Worm (Caenorhabditis elegans) whole organism, late embryonic: ENCODE measurements around the gene B0336.13.

ENCODE experiments used
- C08G9.2 ChIP-seq: sonication (generic microtip); optimal IDR thresholded peaks from 2 replicates; lab custom pipeline; 2016; ENCODE audit warnings: mild to moderate bottlenecking, missing genetic modification characterization, moderate library complexity, missing compliant biosample characterization
- K09A11.1 ChIP-seq: sonication (generic microtip); optimal IDR thresholded peaks from 2 replicates; lab custom pipeline; 2017; ENCODE audit warnings: antibody characterized with exemption, mild to moderate bottlenecking, missing genetic modification characterization, missing compliant biosample characterization; ENCODE audit not compliant: insufficient read depth
- Y22D7AL.16 ChIP-seq: sonication (generic microtip); optimal IDR thresholded peaks from 2 replicates; lab custom pipeline; 2016; ENCODE audit warnings: missing genetic modification characterization, missing compliant biosample characterization
- ama-1 ChIP-seq: fragments of 150-350 bp; optimal IDR thresholded peaks from 2 replicates; lab custom pipeline; 2014
- ceh-14 ChIP-seq: sonication (generic microtip); optimal IDR thresholded peaks from 2 replicates; lab custom pipeline; 2016; ENCODE audit warnings: missing genotype, missing genetic modification characterization, missing compliant biosample characterization
- ceh-18 ChIP-seq: sonication (generic microtip); optimal IDR thresholded peaks from 2 replicates; lab custom pipeline; 2016; ENCODE audit warnings: missing genetic modification characterization, missing compliant biosample characterization
- ceh-22 ChIP-seq: sonication (generic microtip); optimal IDR thresholded peaks from 2 replicates; lab custom pipeline; 2017; ENCODE audit warnings: missing biosample characterization, missing genetic modification characterization
- ceh-24 ChIP-seq: sonication (generic microtip); optimal IDR thresholded peaks from 2 replicates; lab custom pipeline; 2016; ENCODE audit warnings: mild to moderate bottlenecking, missing genetic modification characterization, missing compliant biosample characterization
- ceh-34 ChIP-seq: sonication (generic microtip); optimal IDR thresholded peaks from 2 replicates; lab custom pipeline; 2016; ENCODE audit warnings: mild to moderate bottlenecking, missing genetic modification characterization, missing compliant biosample characterization
- ceh-45 ChIP-seq: fragments of 200-800 bp; sonication (Bioruptor generic); IDR thresholded peaks from 2 replicates; pipeline ENCODE4 v1.3.6; 2022; ENCODE audit warnings: missing genetic modification reagents, missing genetic modification characterization, missing compliant biosample characterization
- ceh-48 ChIP-seq: sonication (generic microtip); optimal IDR thresholded peaks from 2 replicates; lab custom pipeline; 2016; ENCODE audit warnings: missing genetic modification characterization, inconsistent platforms, missing compliant biosample characterization
- elt-2 ChIP-seq: sonication (generic microtip); optimal IDR thresholded peaks from 2 replicates; lab custom pipeline; 2016; ENCODE audit warnings: missing genetic modification reagents, missing genetic modification characterization, missing compliant biosample characterization
- fkh-6 ChIP-seq: sonication (generic microtip); optimal IDR thresholded peaks from 2 replicates; lab custom pipeline; 2016; ENCODE audit warnings: missing genetic modification characterization, missing compliant biosample characterization
- hlh-13 ChIP-seq: fragments of 200-800 bp; sonication (Bioruptor generic); optimal IDR thresholded peaks from 2 replicates; lab custom pipeline; 2018; ENCODE audit warnings: mild to moderate bottlenecking, missing genetic modification characterization, missing compliant biosample characterization
- hlh-6 ChIP-seq: sonication (generic microtip); optimal IDR thresholded peaks from 2 replicates; lab custom pipeline; 2016; ENCODE audit warnings: missing genotype, missing genetic modification characterization, missing compliant biosample characterization
- lim-6 ChIP-seq: sonication (generic microtip); optimal IDR thresholded peaks from 2 replicates; lab custom pipeline; 2016; ENCODE audit warnings: missing genetic modification characterization, missing compliant biosample characterization
- lin-11 ChIP-seq: fragments of 200-800 bp; sonication (Bioruptor generic); optimal IDR thresholded peaks from 2 replicates; lab custom pipeline; 2018; ENCODE audit warnings: mild to moderate bottlenecking, missing genetic modification characterization, missing compliant biosample characterization
- mec-3 ChIP-seq: sonication (generic microtip); optimal IDR thresholded peaks from 2 replicates; lab custom pipeline; 2016; ENCODE audit warnings: borderline replicate concordance, missing genetic modification characterization, missing compliant biosample characterization
- nfya-1 ChIP-seq: sonication (generic microtip); optimal IDR thresholded peaks from 2 replicates; lab custom pipeline; 2017; ENCODE audit warnings: missing genetic modification characterization, mild to moderate bottlenecking, missing compliant biosample characterization, antibody characterized with exemption, moderate library complexity
- nhr-11 ChIP-seq: fragments of 150-350 bp; optimal IDR thresholded peaks from 2 replicates; lab custom pipeline; 2014; ENCODE audit warnings: missing biosample characterization, missing genetic modification characterization
- nhr-232 ChIP-seq: sonication (generic microtip); optimal IDR thresholded peaks from 2 replicates; lab custom pipeline; 2016; ENCODE audit warnings: missing genetic modification characterization, missing compliant biosample characterization
- odd-2 ChIP-seq: sonication (generic microtip); optimal IDR thresholded peaks from 2 replicates; lab custom pipeline; 2017; ENCODE audit warnings: antibody characterized with exemption, mild to moderate bottlenecking, missing genetic modification characterization, missing compliant biosample characterization
- pha-2 ChIP-seq: sonication (generic microtip); optimal IDR thresholded peaks from 2 replicates; lab custom pipeline; 2017; ENCODE audit warnings: mild to moderate bottlenecking, missing genetic modification characterization, missing compliant biosample characterization
- pha-4 ChIP-seq: fragments of 150-350 bp; optimal IDR thresholded peaks from 2 replicates; lab custom pipeline; 2018; ENCODE audit warnings: missing biosample characterization, missing genetic modification reagents, missing genetic modification characterization
- pros-1 ChIP-seq: fragments of 150-350 bp; optimal IDR thresholded peaks from 2 replicates; lab custom pipeline; 2014; ENCODE audit warnings: missing biosample characterization, missing genetic modification reagents, missing genetic modification characterization
- ref-2 ChIP-seq: sonication (generic microtip); optimal IDR thresholded peaks from 2 replicates; lab custom pipeline; 2016; ENCODE audit warnings: missing genetic modification characterization, missing compliant biosample characterization
- sox-2 ChIP-seq: fragments of 200-800 bp; sonication (Bioruptor generic); IDR thresholded peaks from 2 replicates; pipeline ENCODE4 v1.3.6; 2022; ENCODE audit warnings: missing genetic modification reagents, missing genetic modification characterization, missing compliant biosample characterization
- sox-4 ChIP-seq: sonication (generic microtip); optimal IDR thresholded peaks from 2 replicates; lab custom pipeline; 2017; ENCODE audit warnings: mild to moderate bottlenecking, missing genetic modification characterization, inconsistent platforms, missing compliant biosample characterization
- syd-9 ChIP-seq: sonication (generic microtip); optimal IDR thresholded peaks from 2 replicates; lab custom pipeline; 2016; ENCODE audit warnings: mild to moderate bottlenecking, missing genetic modification characterization, moderate library complexity, missing compliant biosample characterization
- tbx-2 ChIP-seq: sonication (generic microtip); optimal IDR thresholded peaks from 2 replicates; lab custom pipeline; 2016; ENCODE audit warnings: missing genetic modification characterization, missing compliant biosample characterization
- unc-3 ChIP-seq, 2 experiments: fragments of 200-800 bp in 1 of 2; sonication (Bioruptor generic) in 1 of 2; sonication (generic microtip) in 1 of 2; conservative IDR thresholded peaks in 1 of 2; optimal IDR thresholded peaks in 1 of 2; 2 replicates each; pipeline versions ENCODE4 v1.3.6 to Lab custom; 2016 to 2022; ENCODE audit warnings: missing compliant biosample characterization in 2 of 2, missing genetic modification characterization in 2 of 2, missing genetic modification reagents in 1 of 2
- unc-42 ChIP-seq: sonication (generic microtip); optimal IDR thresholded peaks from 2 replicates; lab custom pipeline; 2016; ENCODE audit warnings: missing genotype, missing genetic modification characterization, missing compliant biosample characterization
- ztf-16 ChIP-seq: sonication (generic microtip); optimal IDR thresholded peaks from 2 replicates; lab custom pipeline; 2017; ENCODE audit warnings: missing genetic modification characterization, missing compliant biosample characterization

B0336.13 gene

DNA sequence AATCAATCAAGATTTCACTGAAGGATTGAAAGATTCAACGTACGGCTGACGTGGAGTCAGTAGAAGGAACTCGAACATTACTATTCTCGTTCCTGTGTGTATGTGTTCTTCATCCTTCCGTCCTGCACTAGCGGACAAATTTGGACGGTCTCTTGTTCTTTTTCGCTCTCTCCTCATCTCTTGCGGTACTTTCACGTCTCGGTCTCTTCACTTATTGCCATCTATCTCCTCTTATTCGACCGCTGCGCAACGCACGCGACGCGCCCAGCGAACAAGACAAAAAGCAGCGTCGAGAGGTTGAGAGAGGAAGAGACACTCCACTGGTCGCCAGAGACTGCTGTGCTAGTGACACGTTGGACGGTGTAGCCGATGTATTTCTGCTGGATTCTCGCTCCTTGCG, 21.6 kb downstream of the B0336.13 start (continued):
- peak; percentile 20; the same call in 1 of the 2 replicates for TF ChIP-seq sox-2 (GFP tag; lab: Robert Waterston, UW)
- TF ChIP-seq elt-2, result peak; percentile 45
- peak; percentile 40 for TF ChIP-seq ceh-18 (tag; lab: Kevin White, UChicago)
- TF ChIP-seq hlh-6 (tag; lab: Kevin White, UChicago), result peak; percentile 61
- TF ChIP-seq syd-9 (tag; lab: Kevin White, UChicago), result peak; percentile 54
- TF ChIP-seq ztf-16 (tag; lab: Kevin White, UChicago), result peak; percentile 3
- TF ChIP-seq hlh-13 (GFP tag; lab: Kevin White, UChicago), result peak; percentile 26
- no peak for TF ChIP-seq unc-3 (GFP tag; conservative IDR thresholded peaks at IDR 0.05; lab: Robert Waterston, UW)
- TF ChIP-seq unc-3 (tag; optimal IDR thresholded peaks at IDR 0.05; lab: Kevin White, UChicago), result no peak
- no peak for TF ChIP-seq K09A11.1 (tag; lab: Kevin White, UChicago)
- peak; percentile 71 for TF ChIP-seq pros-1
- TF ChIP-seq ceh-24 (tag; lab: Kevin White, UChicago), result no peak
- peak; percentile 34 for TF ChIP-seq unc-42 (tag; lab: Kevin White, UChicago)
- no peak for TF ChIP-seq pha-4 (tag; lab: Kevin White, UChicago)
- peak; percentile 7 for TF ChIP-seq C08G9.2 (tag; lab: Kevin White, UChicago)
- peak; percentile 12 for TF ChIP-seq lim-6
- TF ChIP-seq ceh-34 (tag; lab: Kevin White, UChicago), result peak; percentile 66
- TF ChIP-seq ceh-14 (tag; lab: Kevin White, UChicago), result peak; percentile 24
- TF ChIP-seq sox-4 (tag; lab: Kevin White, UChicago), result no peak
- peak; percentile 84 for TF ChIP-seq nfya-1 (tag; lab: Kevin White, UChicago)
- peak; percentile 52 for TF ChIP-seq ceh-22 (tag; lab: Kevin White, UChicago)

- TF ChIP-seq mec-3 (tag; lab: Kevin White, UChicago) (no peak), nhr-11 (tag; lab: Kevin White, UChicago) (no peak), ceh-34 (tag; lab: Kevin White, UChicago) (no peak)
- TF ChIP-seq, all 69 proteins: peak for 0
Observed at ce11 chrIII:5717173-5717748, 23.4 kb downstream of the B0336.13 start.

DNA sequence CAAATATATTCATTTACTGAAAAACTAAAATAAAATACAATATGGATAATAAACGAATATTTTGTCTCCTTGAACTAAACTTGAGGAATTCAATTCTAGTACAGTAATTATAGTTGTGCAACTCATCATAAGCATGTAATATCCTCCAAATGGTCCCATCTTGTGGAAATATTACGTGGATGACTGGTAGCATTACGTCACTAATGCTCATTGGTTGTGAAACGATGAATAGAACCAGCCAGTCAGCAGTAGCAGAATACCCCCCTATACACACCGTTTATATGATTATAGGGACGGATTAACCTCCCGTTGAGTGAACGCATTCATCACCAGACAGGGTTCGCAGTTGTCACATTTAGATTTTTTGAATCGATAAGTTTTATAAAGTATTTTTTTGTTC, 24.5 kb downstream of the B0336.13 start:
- TF ChIP-seq odd-2 (no peak), sox-4 (tag; lab: Kevin White, UChicago) (no peak), tbx-2 (peak; percentile 17), fkh-6 (no peak), ama-1 (lab: Kevin White, UChicago) (no peak)

- TF ChIP-seq unc-42 (tag; lab: Kevin White, UChicago) (no peak), sox-4 (tag; lab: Kevin White, UChicago) (no peak), nhr-232 (tag; lab: Kevin White, UChicago) (no peak), ceh-34 (tag; lab: Kevin White, UChicago) (peak; percentile 20)
Observed at ce11 chrIII:5719105-5719831, 25.4 kb downstream of the B0336.13 start.

ce11 chrIII:5719832-5720194, 26.0 kb downstream of the B0336.13 start:
- TF ChIP-seq C08G9.2 (tag; lab: Kevin White, UChicago) (no peak), K09A11.1 (tag; lab: Kevin White, UChicago) (no peak), pha-2 (tag; lab: Kevin White, UChicago) (no peak), ceh-48 (tag; lab: Kevin White, UChicago) (no peak), ceh-45 (no peak), nhr-232 (tag; lab: Kevin White, UChicago) (no peak), Y22D7AL.16 (tag; lab: Kevin White, UChicago) (no peak), sox-4 (tag; lab: Kevin White, UChicago) (no peak), elt-2 (no peak), ref-2 (tag; lab: Kevin White, UChicago) (no peak), lin-11 (tag; lab: Kevin White, UChicago) (no peak)
